Worm (Caenorhabditis elegans) whole organism, L1 larva: ENCODE results near the gene ZK563.7.

Experiments used
- C04F5.9 ChIP-seq: sonication (generic microtip); optimal IDR thresholded peaks from 2 replicates; lab custom pipeline; 2016; ENCODE audit warnings: missing genetic modification characterization, missing compliant biosample characterization
- C16A3.4 ChIP-seq: fragments of 150-350 bp; optimal IDR thresholded peaks from 2 replicates; lab custom pipeline; 2014; ENCODE audit warnings: missing biosample characterization, missing genetic modification characterization
- C34B4.2 ChIP-seq: sonication (generic microtip); optimal IDR thresholded peaks from 2 replicates; lab custom pipeline; 2017; ENCODE audit warnings: mild to moderate bottlenecking, missing genetic modification characterization, missing compliant biosample characterization
- Y116A8C.19 ChIP-seq: sonication (generic microtip); optimal IDR thresholded peaks from 2 replicates; lab custom pipeline; 2016; ENCODE audit warnings: missing compliant biosample characterization, missing genetic modification characterization, borderline replicate concordance
- aha-1 ChIP-seq: fragments of 150-350 bp; optimal IDR thresholded peaks from 2 replicates; lab custom pipeline; 2014; ENCODE audit warnings: missing biosample characterization, missing genetic modification characterization
- ama-1 ChIP-seq: fragments of 150-350 bp; optimal IDR thresholded peaks from 2 replicates; lab custom pipeline; 2014
- blmp-1 ChIP-seq: fragments of 150-350 bp; optimal IDR thresholded peaks from 2 replicates; lab custom pipeline; 2014; ENCODE audit warnings: missing biosample characterization, missing genetic modification characterization
- ceh-88 ChIP-seq: fragments of 200-800 bp; sonication (Bioruptor generic); IDR thresholded peaks from 2 replicates; pipeline ENCODE4 v1.3.6; 2022; ENCODE audit warnings: missing genetic modification characterization, missing compliant biosample characterization
- ceh-90 ChIP-seq: sonication (generic microtip); optimal IDR thresholded peaks from 2 replicates; lab custom pipeline; 2016; ENCODE audit warnings: missing genetic modification characterization, missing compliant biosample characterization
- dpl-1 ChIP-seq, 3 experiments: fragments of 150-350 bp in 2 of 3; sonication (generic microtip) in 1 of 3; optimal IDR thresholded peaks; 2 replicates each; lab custom pipeline; 2014 to 2017; ENCODE audit warnings: missing biosample characterization in 3 of 3, missing genetic modification characterization in 3 of 3, missing genetic modification reagents in 3 of 3
- dsc-1 ChIP-seq: sonication (generic microtip); optimal IDR thresholded peaks from 2 replicates; lab custom pipeline; 2016; ENCODE audit warnings: mild to moderate bottlenecking, missing genetic modification characterization, missing compliant biosample characterization
- efl-3 ChIP-seq: fragments of 200-800 bp; sonication (Bioruptor generic); optimal IDR thresholded peaks from 2 replicates; lab custom pipeline; 2018; ENCODE audit warnings: mild to moderate bottlenecking, missing genetic modification characterization, missing compliant biosample characterization
- egl-13 ChIP-seq: sonication (generic microtip); optimal IDR thresholded peaks from 2 replicates; lab custom pipeline; 2016; ENCODE audit warnings: missing genotype, missing genetic modification reagents, missing genetic modification characterization, missing compliant biosample characterization
- egl-27 ChIP-seq, 2 experiments: fragments of 150-350 bp in 1 of 2; sonication (generic microtip); optimal IDR thresholded peaks; 3 replicates each; lab custom pipeline; 2017 to 2018; ENCODE audit warnings: missing biosample characterization in 2 of 2, missing genetic modification characterization in 2 of 2, missing genetic modification reagents in 2 of 2
- elt-2 ChIP-seq: sonication (generic microtip); optimal IDR thresholded peaks from 2 replicates; lab custom pipeline; 2016; ENCODE audit warnings: missing genetic modification characterization, mild to moderate bottlenecking, inconsistent platforms, missing compliant biosample characterization, missing genetic modification reagents
- elt-3 ChIP-seq, 6 experiments: fragments of 150-350 bp in 1 of 6; sonication (generic microtip); optimal IDR thresholded peaks; 2 replicates each; lab custom pipeline; 2017 to 2018; ENCODE audit warnings: missing biosample characterization in 6 of 6, missing genetic modification characterization in 6 of 6, inconsistent platforms in 1 of 6
- ets-5 ChIP-seq: fragments of 200-800 bp; sonication (Bioruptor generic); IDR thresholded peaks from 2 replicates; pipeline ENCODE4 v1.3.6; 2022; ENCODE audit warnings: missing genetic modification characterization, missing compliant biosample characterization
- fkh-10 ChIP-seq: sonication (generic microtip); optimal IDR thresholded peaks from 2 replicates; lab custom pipeline; 2017; ENCODE audit warnings: missing biosample characterization, missing genetic modification reagents, missing genetic modification characterization
- fkh-4 ChIP-seq: sonication (generic microtip); optimal IDR thresholded peaks from 2 replicates; lab custom pipeline; 2016; ENCODE audit warnings: missing compliant biosample characterization, missing genetic modification characterization, borderline replicate concordance
- fkh-8 ChIP-seq: sonication (generic microtip); optimal IDR thresholded peaks from 2 replicates; lab custom pipeline; 2016; ENCODE audit warnings: mild to moderate bottlenecking, missing genetic modification characterization, missing compliant biosample characterization
- fos-1 ChIP-seq: fragments of 150-350 bp; optimal IDR thresholded peaks from 2 replicates; lab custom pipeline; 2014; ENCODE audit warnings: missing biosample characterization, missing genetic modification characterization
- grh-1 ChIP-seq: fragments of 200-800 bp; sonication (Bioruptor generic); IDR thresholded peaks from 2 replicates; pipeline ENCODE4 v1.3.6; 2022; ENCODE audit warnings: missing genetic modification reagents, missing genetic modification characterization, missing compliant biosample characterization
- hlh-4 ChIP-seq: sonication (generic microtip); optimal IDR thresholded peaks from 2 replicates; lab custom pipeline; 2016; ENCODE audit warnings: mild to moderate bottlenecking, missing genetic modification characterization, missing compliant biosample characterization
- hpl-2 ChIP-seq: fragments of 150-350 bp; optimal IDR thresholded peaks from 2 replicates; lab custom pipeline; 2014; ENCODE audit warnings: missing biosample characterization, missing genetic modification reagents, missing genetic modification characterization
- irx-1 ChIP-seq: sonication (generic microtip); optimal IDR thresholded peaks from 2 replicates; lab custom pipeline; 2016; ENCODE audit warnings: missing genetic modification characterization, missing compliant biosample characterization
- isw-1 ChIP-seq: fragments of 200-800 bp; sonication (Bioruptor generic); IDR thresholded peaks from 2 replicates; pipeline ENCODE4 v1.3.6; 2022; ENCODE audit warnings: missing genetic modification characterization, missing compliant biosample characterization
- lin-14 ChIP-seq: fragments of 200-800 bp; sonication (Bioruptor generic); optimal IDR thresholded peaks from 2 replicates; lab custom pipeline; 2018; ENCODE audit warnings: mild to moderate bottlenecking, missing genetic modification characterization, moderate library complexity, missing compliant biosample characterization
- lir-3 ChIP-seq: sonication (generic microtip); optimal IDR thresholded peaks from 2 replicates; lab custom pipeline; 2016; ENCODE audit warnings: mild to moderate bottlenecking, missing genetic modification characterization, moderate library complexity, missing compliant biosample characterization; ENCODE audit not compliant: poor library complexity
- mab-9 ChIP-seq: fragments of 200-800 bp; sonication (Bioruptor generic); IDR thresholded peaks from 2 replicates; pipeline ENCODE4 v1.3.6; 2022; ENCODE audit warnings: missing genetic modification reagents, missing genetic modification characterization, missing compliant biosample characterization
- mdl-1 ChIP-seq, 2 experiments: fragments of 150-350 bp; optimal IDR thresholded peaks; 2 replicates each; lab custom pipeline; 2014 to 2017; ENCODE audit warnings: missing biosample characterization in 2 of 2, missing genetic modification characterization in 2 of 2, inconsistent platforms in 1 of 2
- nhr-20 ChIP-seq: sonication (generic microtip); optimal IDR thresholded peaks from 2 replicates; lab custom pipeline; 2016; ENCODE audit warnings: mild to moderate bottlenecking, missing genetic modification characterization, missing compliant biosample characterization
- nhr-76 ChIP-seq: sonication (generic microtip); optimal IDR thresholded peaks from 2 replicates; lab custom pipeline; 2017; ENCODE audit warnings: missing biosample characterization, missing genetic modification characterization
- nhr-77 ChIP-seq: fragments of 150-350 bp; optimal IDR thresholded peaks from 2 replicates; lab custom pipeline; 2014; ENCODE audit warnings: missing biosample characterization, missing genetic modification characterization
- nhr-84 ChIP-seq: sonication (generic microtip); optimal IDR thresholded peaks from 2 replicates; lab custom pipeline; 2017; ENCODE audit warnings: missing biosample characterization, missing genetic modification characterization
- nhr-85 ChIP-seq: sonication (generic microtip); peaks from one replicate; lab custom pipeline; 2016; ENCODE audit warnings: missing genetic modification characterization, inconsistent platforms, missing compliant biosample characterization
- nhr-90 ChIP-seq: sonication (generic microtip); optimal IDR thresholded peaks from 2 replicates; lab custom pipeline; 2016; ENCODE audit warnings: mild to moderate bottlenecking, missing genetic modification characterization, missing compliant biosample characterization; ENCODE audit not compliant: poor library complexity
- pag-3 ChIP-seq: sonication (generic microtip); optimal IDR thresholded peaks from 2 replicates; lab custom pipeline; 2017; ENCODE audit warnings: missing genetic modification characterization, mild to moderate bottlenecking, missing compliant biosample characterization, antibody characterized with exemption, borderline replicate concordance; ENCODE audit not compliant: insufficient read depth
- pax-3 ChIP-seq: fragments of 200-800 bp; sonication (Bioruptor generic); optimal IDR thresholded peaks from 2 replicates; lab custom pipeline; 2018; ENCODE audit warnings: mild to moderate bottlenecking, missing genetic modification characterization, moderate library complexity, missing compliant biosample characterization
- pqm-1 ChIP-seq: sonication (generic microtip); optimal IDR thresholded peaks from 3 replicates; lab custom pipeline; 2017; ENCODE audit warnings: missing biosample characterization, missing genetic modification characterization
- rnt-1 ChIP-seq: sonication (generic microtip); optimal IDR thresholded peaks from 2 replicates; lab custom pipeline; 2016; ENCODE audit warnings: mild to moderate bottlenecking, missing genetic modification characterization, moderate library complexity, missing compliant biosample characterization
- snpc-4 ChIP-seq: fragments of 150-350 bp; optimal IDR thresholded peaks from 2 replicates; lab custom pipeline; 2014; ENCODE audit warnings: missing biosample characterization, missing genetic modification characterization
- sox-4 ChIP-seq: sonication (generic microtip); optimal IDR thresholded peaks from 2 replicates; lab custom pipeline; 2016; ENCODE audit warnings: missing genetic modification characterization, missing compliant biosample characterization
- sptf-1 ChIP-seq: fragments of 150-350 bp; optimal IDR thresholded peaks from 2 replicates; lab custom pipeline; 2014; ENCODE audit warnings: missing biosample characterization, missing genetic modification characterization
- swsn-7 ChIP-seq: sonication (generic microtip); optimal IDR thresholded peaks from 2 replicates; lab custom pipeline; 2016; ENCODE audit warnings: missing genetic modification characterization, missing compliant biosample characterization
- tlp-1 ChIP-seq: fragments of 150-350 bp; optimal IDR thresholded peaks from 2 replicates; lab custom pipeline; 2014; ENCODE audit warnings: missing biosample characterization, missing genetic modification characterization
- unc-30 ChIP-seq: sonication (generic microtip); optimal IDR thresholded peaks from 2 replicates; lab custom pipeline; 2017; ENCODE audit warnings: missing biosample characterization, missing genetic modification characterization
- unc-62 ChIP-seq: fragments of 150-350 bp; optimal IDR thresholded peaks from 2 replicates; lab custom pipeline; 2014; ENCODE audit warnings: missing biosample characterization, missing genetic modification reagents, missing genetic modification characterization
- unc-98 ChIP-seq: fragments of 200-800 bp; sonication (Bioruptor generic); IDR thresholded peaks from 2 replicates; pipeline ENCODE4 v1.3.6; 2022; ENCODE audit warnings: missing genetic modification characterization, missing compliant biosample characterization
- vab-15 ChIP-seq: sonication (generic microtip); optimal IDR thresholded peaks from 2 replicates; lab custom pipeline; 2017; ENCODE audit warnings: missing genotype, mild to moderate bottlenecking, missing genetic modification characterization, missing compliant biosample characterization
- zip-4 ChIP-seq: fragments of 200-800 bp; sonication (Bioruptor generic); optimal IDR thresholded peaks from 2 replicates; lab custom pipeline; 2018; ENCODE audit warnings: mild to moderate bottlenecking, missing genetic modification characterization, moderate library complexity, missing compliant biosample characterization
- ztf-4 ChIP-seq: fragments of 150-350 bp; optimal IDR thresholded peaks from 2 replicates; lab custom pipeline; 2014; ENCODE audit warnings: missing biosample characterization, missing genetic modification characterization

Gene ZK563.7

DNA sequence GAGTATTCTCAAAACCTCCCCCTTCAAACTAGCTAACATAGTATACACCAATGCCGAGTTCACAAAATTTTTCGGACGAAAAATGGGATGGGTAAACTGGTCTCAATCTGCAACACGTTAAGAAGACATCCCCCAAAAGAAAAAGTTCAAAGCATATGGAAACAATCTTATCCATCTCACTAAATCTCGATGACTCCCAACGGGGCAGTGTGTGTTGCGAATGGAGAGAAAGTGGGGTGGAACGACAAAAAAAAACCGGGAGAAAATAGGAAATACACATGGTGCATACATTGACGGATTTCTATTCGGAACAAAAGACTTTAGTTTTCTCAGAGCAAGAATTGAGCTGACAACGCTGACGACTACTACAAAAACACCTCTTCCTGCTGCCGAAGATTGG is 4.9 kb upstream of the ZK563.7 start:
- TF ChIP-seq dsc-1 (peak; percentile 88), unc-62 (GFP tag; lab: Kevin White, UChicago) (no peak), fkh-4 (peak; percentile 50)

DNA sequence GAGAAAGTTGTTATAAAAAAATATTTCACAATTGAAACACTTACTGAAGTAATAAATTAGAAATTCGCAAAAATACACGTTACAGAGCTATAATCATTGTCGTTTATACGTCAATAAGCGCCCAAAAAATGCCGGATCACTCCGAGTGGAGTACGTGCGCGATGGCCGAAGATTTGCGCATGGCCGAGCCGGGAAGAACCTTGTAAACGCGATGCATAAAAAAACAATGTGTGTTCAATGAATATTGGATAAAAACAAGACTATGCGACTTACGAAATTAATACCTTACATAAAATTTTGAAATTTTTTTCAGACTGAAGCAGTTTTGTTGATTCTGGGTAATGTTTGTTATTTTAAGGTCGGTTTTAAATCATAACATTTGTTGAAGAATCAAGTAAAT is 1.2 kb upstream of the ZK563.7 start, which contains the start of gene sorf-1:
sorf-1 (minus strand) TSS at position 135 of the 400 bp plus-strand sequence.
- no peak for TF ChIP-seq unc-62 (GFP tag; lab: Kevin White, UChicago)
- no peak for TF ChIP-seq pax-3 (tag; lab: Kevin White, UChicago)
- TF ChIP-seq ama-1 (lab: Kevin White, UChicago) = no peak
- no peak for TF ChIP-seq sptf-1 (tag; lab: Kevin White, UChicago)
- no peak for TF ChIP-seq elt-2
- TF ChIP-seq egl-27 (tag; optimal IDR thresholded peaks at IDR 0.05; lab: Kevin White, UChicago) = no peak
- TF ChIP-seq ztf-4 (tag; lab: Kevin White, UChicago) = no peak
- TF ChIP-seq blmp-1 (tag; lab: Kevin White, UChicago) = peak; percentile 28
- no peak for TF ChIP-seq unc-98 (GFP tag; lab: Robert Waterston, UW)
- TF ChIP-seq vab-15 = peak; percentile 17
- TF ChIP-seq unc-30 (tag; lab: Kevin White, UChicago) = no peak
- TF ChIP-seq mab-9 (GFP tag; lab: Robert Waterston, UW) = no peak
- peak; percentile 77 for TF ChIP-seq lir-3 (tag; lab: Kevin White, UChicago)
- TF ChIP-seq nhr-20 = peak; percentile 49
- TF ChIP-seq Y116A8C.19 (tag; lab: Kevin White, UChicago) = no peak
- TF ChIP-seq dsc-1 = peak; percentile 63
- TF ChIP-seq efl-3 = no peak
- TF ChIP-seq tlp-1 (tag; lab: Kevin White, UChicago) = no peak
- peak; percentile 18 for TF ChIP-seq C04F5.9 (tag; lab: Kevin White, UChicago)
- peak; percentile 11 for TF ChIP-seq egl-13 (tag; lab: Kevin White, UChicago)
- TF ChIP-seq nhr-85 (tag; lab: Kevin White, UChicago) = peak; percentile 80
- TF ChIP-seq ceh-88 (GFP tag; lab: Robert Waterston, UW) = no peak
- no peak for TF ChIP-seq pag-3 (tag; lab: Kevin White, UChicago)
- TF ChIP-seq rnt-1 = peak; percentile 95
- TF ChIP-seq fos-1 = no peak
- TF ChIP-seq hlh-4 (tag; lab: Kevin White, UChicago) = no peak
- no peak for TF ChIP-seq aha-1 (tag; lab: Kevin White, UChicago)
- TF ChIP-seq fkh-10 (GFP tag; lab: Kevin White, UChicago) = no peak
- peak; percentile 18 for TF ChIP-seq irx-1 (tag; lab: Kevin White, UChicago)
- TF ChIP-seq nhr-90 (tag; lab: Kevin White, UChicago) = peak; percentile 46
- TF ChIP-seq ets-5 (GFP tag; lab: Robert Waterston, UW) = no peak
- no peak for TF ChIP-seq zip-4 (GFP tag; lab: Kevin White, UChicago)
- TF ChIP-seq C34B4.2 (tag; lab: Kevin White, UChicago) = no peak
- TF ChIP-seq hpl-2 (GFP tag; lab: Kevin White, UChicago) = no peak
- TF ChIP-seq isw-1 (GFP tag; lab: Robert Waterston, UW) = no peak; the same call in 1 of the 2 replicates
- peak; percentile 52 for TF ChIP-seq fkh-4
- TF ChIP-seq sox-4 = no peak
- TF ChIP-seq mdl-1 (tag; optimal IDR thresholded peaks at IDR 0.05; lab: Kevin White, UChicago) = no peak
- TF ChIP-seq grh-1 (GFP tag; lab: Robert Waterston, UW) = no peak
- peak; percentile 30 for TF ChIP-seq C16A3.4 (tag; lab: Kevin White, UChicago)
- TF ChIP-seq dpl-1 (GFP tag; optimal IDR thresholded peaks at IDR 0.05; lab: Kevin White, UChicago) = peak in 2 of 3 experiments; percentile 22 to 46
- no peak for TF ChIP-seq nhr-84 (tag; lab: Kevin White, UChicago)
- no peak for TF ChIP-seq nhr-77
- TF ChIP-seq elt-3 (tag; optimal IDR thresholded peaks at IDR 0.05; lab: Kevin White, UChicago) = no peak
- peak; percentile 47 for TF ChIP-seq ceh-90
- TF ChIP-seq swsn-7 (tag; lab: Kevin White, UChicago) = peak; percentile 54
- TF ChIP-seq lin-14 (GFP tag; lab: Kevin White, UChicago) = peak; percentile 73
- TF ChIP-seq snpc-4 (tag; lab: Kevin White, UChicago) = no peak
- TF ChIP-seq pqm-1 (tag; lab: Kevin White, UChicago) = no peak
- TF ChIP-seq fkh-8 (tag; lab: Kevin White, UChicago) = peak; percentile 42
- no peak for TF ChIP-seq nhr-76 (tag; lab: Kevin White, UChicago)
